Fruit fly (Drosophila melanogaster): Measurements from ENCODE around the gene Dpm1.

- no peak for TF ChIP-seq CG8478 (optimal IDR thresholded peaks at IDR 0.05)
- TF ChIP-seq CTCF (optimal IDR thresholded peaks at IDR 0.05) = no peak
Measured at dm6 chr2L:19571574-19572495, 45.7 kb upstream of the Dpm1 start.
